Fruit fly (Drosophila melanogaster) whole organism, embryonic: ENCODE measurements around the gene CG15024.

Experiments
- B-H1 ChIP-seq: fragments of 200-800 bp; sonication (Bioruptor generic); IDR thresholded peaks from 3 replicates; pipeline ENCODE4 v1.3.6; 2022; ENCODE audit warnings: missing biosample characterization, missing genetic modification characterization
- CG10274 ChIP-seq: fragments of 200-800 bp; sonication (Bioruptor generic); optimal IDR thresholded peaks from 3 replicates; lab custom pipeline; 2017; ENCODE audit warnings: missing biosample characterization, mild to moderate bottlenecking, missing genetic modification characterization
- CG11695 ChIP-seq: fragments of 200-800 bp; sonication (Bioruptor generic); IDR thresholded peaks from 3 replicates; pipeline ENCODE4 v1.3.6; 2022; ENCODE audit warnings: missing biosample characterization, missing genetic modification characterization
- CG12071 ChIP-seq: fragments of 200-800 bp; sonication (Bioruptor generic); optimal IDR thresholded peaks from 3 replicates; lab custom pipeline; 2018; ENCODE audit warnings: missing biosample characterization, mild to moderate bottlenecking, missing genetic modification characterization
- CG12659 ChIP-seq: fragments of 200-800 bp; sonication (Bioruptor generic); optimal IDR thresholded peaks from 3 replicates; lab custom pipeline; 2017; ENCODE audit warnings: mild to moderate bottlenecking, missing biosample characterization, missing genetic modification reagents, missing genetic modification characterization
- CG12769 ChIP-seq: fragments of 200-800 bp; sonication (Bioruptor generic); optimal IDR thresholded peaks from 2 replicates; lab custom pipeline; 2019; ENCODE audit warnings: missing biosample characterization, mild to moderate bottlenecking, missing genetic modification characterization, moderate library complexity
- CG13123 ChIP-seq: fragments of 200-800 bp; sonication (Bioruptor generic); optimal IDR thresholded peaks from 2 replicates; lab custom pipeline; 2016; ENCODE audit warnings: missing biosample characterization, missing genetic modification characterization
- CG13287 ChIP-seq: fragments of 200-800 bp; sonication (Bioruptor generic); IDR thresholded peaks from 2 replicates; pipeline ENCODE4 v1.3.6; 2022; ENCODE audit warnings: missing biosample characterization, missing genetic modification characterization; ENCODE audit not compliant: partially characterized antibody
- CG16779 ChIP-seq: fragments of 200-800 bp; sonication (Bioruptor generic); IDR thresholded peaks from 2 replicates; pipeline ENCODE4 v1.3.6; 2022; ENCODE audit warnings: missing biosample characterization, missing genetic modification characterization
- CG17802 ChIP-seq: fragments of 200-800 bp; sonication (Bioruptor generic); optimal IDR thresholded peaks from 2 replicates; lab custom pipeline; 2018; ENCODE audit warnings: missing biosample characterization, mild to moderate bottlenecking, missing genetic modification characterization, moderate library complexity
- CG1792 ChIP-seq: fragments of 200-800 bp; sonication (Bioruptor generic); optimal IDR thresholded peaks from 2 replicates; lab custom pipeline; 2016; ENCODE audit warnings: missing biosample characterization, missing genetic modification characterization
- CG18476 ChIP-seq: fragments of 200-800 bp; sonication (Bioruptor generic); optimal IDR thresholded peaks from 2 replicates; lab custom pipeline; 2016; ENCODE audit warnings: missing biosample characterization, mild to moderate bottlenecking, missing genetic modification characterization
- CG2120 ChIP-seq: fragments of 200-800 bp; sonication (Bioruptor generic); optimal IDR thresholded peaks from 3 replicates; lab custom pipeline; 2016; ENCODE audit warnings: missing biosample characterization, missing genetic modification characterization
- CG2129 ChIP-seq: fragments of 200-800 bp; sonication (Bioruptor generic); IDR thresholded peaks from 2 replicates; pipeline ENCODE4 v1.3.6; 2022; ENCODE audit warnings: missing biosample characterization, missing genetic modification characterization; ENCODE audit not compliant: partially characterized antibody
- CG2875 ChIP-seq: fragments of 200-800 bp; sonication (Bioruptor generic); optimal IDR thresholded peaks from 2 replicates; lab custom pipeline; 2017; ENCODE audit warnings: missing biosample characterization, mild to moderate bottlenecking, missing genetic modification characterization, missing genetic modification reagents
- CG3065 ChIP-seq: fragments of 200-800 bp; sonication (Bioruptor generic); optimal IDR thresholded peaks from 2 replicates; lab custom pipeline; 2016; ENCODE audit warnings: missing biosample characterization, missing genetic modification characterization
- CG3407 ChIP-seq: fragments of 200-800 bp; sonication (Bioruptor generic); optimal IDR thresholded peaks from 2 replicates; lab custom pipeline; 2018; ENCODE audit warnings: missing biosample characterization, mild to moderate bottlenecking, missing genetic modification characterization
- CG7357 ChIP-seq: fragments of 200-800 bp; sonication (Bioruptor generic); IDR thresholded peaks from 3 replicates; pipeline ENCODE4 v1.3.6; 2022; ENCODE audit warnings: missing biosample characterization, missing genetic modification characterization
- CG7556 ChIP-seq: fragments of 200-800 bp; sonication (Bioruptor generic); optimal IDR thresholded peaks from 2 replicates; lab custom pipeline; 2017; ENCODE audit warnings: missing biosample characterization, mild to moderate bottlenecking, missing genetic modification characterization
- D19A ChIP-seq: fragments of 200-800 bp; optimal IDR thresholded peaks from 3 replicates; lab custom pipeline; 2019; ENCODE audit warnings: missing biosample characterization, mild to moderate bottlenecking, missing genetic modification characterization, moderate library complexity
- H15 ChIP-seq: fragments of 200-800 bp; sonication (Bioruptor generic); IDR thresholded peaks from 3 replicates; pipeline ENCODE4 v1.3.6; 2022; ENCODE audit warnings: missing biosample characterization, missing genetic modification characterization
- Hand ChIP-seq: fragments of 200-800 bp; sonication (Bioruptor generic); optimal IDR thresholded peaks from 2 replicates; lab custom pipeline; 2017; ENCODE audit warnings: mild to moderate bottlenecking, missing biosample characterization, missing genetic modification reagents, missing genetic modification characterization
- Mad ChIP-seq: fragments of 200-800 bp; sonication (Bioruptor generic); optimal IDR thresholded peaks from 2 replicates; lab custom pipeline; 2016; ENCODE audit warnings: missing biosample characterization, missing genetic modification characterization
- Med ChIP-seq: fragments of 200-800 bp; sonication (Bioruptor generic); peaks from one replicate; lab custom pipeline; 2016; ENCODE audit warnings: missing biosample characterization, missing genetic modification characterization, mild to moderate bottlenecking, inconsistent platforms, moderate library complexity
- Mrtf ChIP-seq: fragments of 200-800 bp; sonication (Bioruptor generic); IDR thresholded peaks from 3 replicates; pipeline ENCODE4 v1.3.6; 2022; ENCODE audit warnings: missing biosample characterization, missing genetic modification characterization
- Pdp1 ChIP-seq, 2 experiments: fragments of 200-800 bp; sonication (Bioruptor generic); optimal IDR thresholded peaks; 3 replicates each; lab custom pipeline; 2016; ENCODE audit warnings: missing biosample characterization in 2 of 2, missing genetic modification characterization in 2 of 2, mild to moderate bottlenecking in 1 of 2, moderate library complexity in 1 of 2
- Ptx1 ChIP-seq: fragments of 200-800 bp; sonication (Bioruptor generic); IDR thresholded peaks from 2 replicates; pipeline ENCODE4 v1.3.6; 2022; ENCODE audit warnings: missing biosample characterization, missing genetic modification characterization
- Side ChIP-seq: fragments of 200-800 bp; sonication (Bioruptor generic); optimal IDR thresholded peaks from 2 replicates; lab custom pipeline; 2016; ENCODE audit warnings: missing biosample characterization, missing genetic modification characterization
- Sox102F ChIP-seq: fragments of 200-800 bp; sonication (Bioruptor generic); optimal IDR thresholded peaks from 2 replicates; lab custom pipeline; 2018; ENCODE audit warnings: missing biosample characterization, mild to moderate bottlenecking, missing genetic modification characterization, moderate library complexity
- Ssrp ChIP-seq: fragments of 200-800 bp; sonication (Bioruptor generic); optimal IDR thresholded peaks from 2 replicates; lab custom pipeline; 2018; ENCODE audit warnings: missing biosample characterization, mild to moderate bottlenecking, missing genetic modification characterization, moderate library complexity
- ato ChIP-seq: fragments of 200-800 bp; sonication (Bioruptor generic); IDR thresholded peaks from 2 replicates; pipeline ENCODE4 v1.3.6; 2022; ENCODE audit warnings: missing biosample characterization, missing genetic modification characterization; ENCODE audit not compliant: partially characterized antibody
- bab2 ChIP-seq: fragments of 200-800 bp; sonication (Bioruptor generic); optimal IDR thresholded peaks from 2 replicates; lab custom pipeline; 2016; ENCODE audit warnings: missing biosample characterization, missing genetic modification characterization
- bbx ChIP-seq: fragments of 200-800 bp; sonication (Bioruptor generic); IDR thresholded peaks from 2 replicates; pipeline ENCODE4 v1.3.6; 2022; ENCODE audit warnings: missing biosample characterization, missing genetic modification characterization; ENCODE audit not compliant: partially characterized antibody
- btn ChIP-seq: fragments of 200-800 bp; sonication (Bioruptor generic); optimal IDR thresholded peaks from 2 replicates; lab custom pipeline; 2016; ENCODE audit warnings: missing biosample characterization, missing genetic modification characterization
- cas ChIP-seq: fragments of 200-800 bp; sonication (Bioruptor generic); IDR thresholded peaks from 2 replicates; pipeline ENCODE4 v1.3.6; 2022; ENCODE audit warnings: missing biosample characterization, missing genetic modification characterization
- chinmo ChIP-seq: fragments of 200-800 bp; sonication (Bioruptor generic); IDR thresholded peaks from 4 replicates; pipeline ENCODE4 v1.3.6; 2022; ENCODE audit warnings: missing biosample characterization, missing genetic modification characterization; ENCODE audit not compliant: partially characterized antibody
- gcm2 ChIP-seq: fragments of 200-800 bp; sonication (Bioruptor generic); optimal IDR thresholded peaks from 2 replicates; lab custom pipeline; 2016; ENCODE audit warnings: missing biosample characterization, missing genetic modification characterization
- jigr1 ChIP-seq: fragments of 200-800 bp; sonication (Bioruptor generic); IDR thresholded peaks from 3 replicates; pipeline ENCODE4 v1.3.6; 2022; ENCODE audit warnings: missing biosample characterization, missing genetic modification characterization
- lmd ChIP-seq: fragments of 200-800 bp; sonication (Bioruptor generic); IDR thresholded peaks from 2 replicates; pipeline ENCODE4 v1.3.6; 2022; ENCODE audit warnings: missing biosample characterization, missing genetic modification characterization
- lola ChIP-seq, 3 experiments: fragments of >200 bp in 2 of 3; fragments of 200-800 bp in 1 of 3; sonication (Bioruptor generic) in 1 of 3; optimal IDR thresholded peaks; 2 replicates each; lab custom pipeline; 2017 to 2019; ENCODE audit warnings: missing biosample characterization in 3 of 3, missing genetic modification characterization in 3 of 3, mild to moderate bottlenecking in 1 of 3, moderate library complexity in 1 of 3
- mirr ChIP-seq: fragments of 200-800 bp; sonication (Bioruptor generic); optimal IDR thresholded peaks from 3 replicates; lab custom pipeline; 2018; ENCODE audit warnings: missing biosample characterization, mild to moderate bottlenecking, missing genetic modification characterization
- peb ChIP-seq: fragments of 200-800 bp; sonication (Bioruptor generic); IDR thresholded peaks from 2 replicates; pipeline ENCODE4 v1.3.6; 2022; ENCODE audit warnings: missing biosample characterization, missing genetic modification characterization
- pho ChIP-seq: fragments of 200-800 bp; sonication (Bioruptor generic); optimal IDR thresholded peaks from 2 replicates; lab custom pipeline; 2016; ENCODE audit warnings: missing biosample characterization, missing genetic modification characterization
- ranshi ChIP-seq: fragments of 200-800 bp; sonication (Bioruptor generic); IDR thresholded peaks from 2 replicates; pipeline ENCODE4 v1.3.6; 2022; ENCODE audit warnings: missing biosample characterization, missing genetic modification characterization
- rib ChIP-seq: fragments of 200-800 bp; sonication (Bioruptor generic); IDR thresholded peaks from 2 replicates; pipeline ENCODE4 v1.3.6; 2022; ENCODE audit warnings: missing biosample characterization, missing genetic modification characterization
- sens ChIP-seq: fragments of 200-800 bp; sonication (Bioruptor generic); peaks from one replicate; lab custom pipeline; 2016; ENCODE audit warnings: missing biosample characterization, missing genetic modification characterization
- seq ChIP-seq: fragments of 200-800 bp; sonication (Bioruptor generic); IDR thresholded peaks from 2 replicates; pipeline ENCODE4 v1.3.6; 2022; ENCODE audit warnings: missing biosample characterization, missing genetic modification characterization
- slbo ChIP-seq: fragments of 200-800 bp; sonication (Bioruptor generic); IDR thresholded peaks from 2 replicates; pipeline ENCODE4 v1.3.6; 2022; ENCODE audit warnings: missing biosample characterization, missing genetic modification characterization
- so ChIP-seq: fragments of 200-800 bp; sonication (Bioruptor generic); IDR thresholded peaks from 3 replicates; pipeline ENCODE4 v1.3.6; 2022; ENCODE audit warnings: missing biosample characterization, missing genetic modification characterization
- ssp ChIP-seq: fragments of 200-800 bp; sonication (Bioruptor generic); IDR thresholded peaks from 2 replicates; pipeline ENCODE4 v1.3.6; 2022; ENCODE audit warnings: missing biosample characterization, missing genetic modification characterization
- z ChIP-seq: fragments of 200-800 bp; sonication (Bioruptor generic); IDR thresholded peaks from 3 replicates; pipeline ENCODE4 v1.3.6; 2022; ENCODE audit warnings: missing biosample characterization, missing genetic modification characterization

Gene CG15024

DNA sequence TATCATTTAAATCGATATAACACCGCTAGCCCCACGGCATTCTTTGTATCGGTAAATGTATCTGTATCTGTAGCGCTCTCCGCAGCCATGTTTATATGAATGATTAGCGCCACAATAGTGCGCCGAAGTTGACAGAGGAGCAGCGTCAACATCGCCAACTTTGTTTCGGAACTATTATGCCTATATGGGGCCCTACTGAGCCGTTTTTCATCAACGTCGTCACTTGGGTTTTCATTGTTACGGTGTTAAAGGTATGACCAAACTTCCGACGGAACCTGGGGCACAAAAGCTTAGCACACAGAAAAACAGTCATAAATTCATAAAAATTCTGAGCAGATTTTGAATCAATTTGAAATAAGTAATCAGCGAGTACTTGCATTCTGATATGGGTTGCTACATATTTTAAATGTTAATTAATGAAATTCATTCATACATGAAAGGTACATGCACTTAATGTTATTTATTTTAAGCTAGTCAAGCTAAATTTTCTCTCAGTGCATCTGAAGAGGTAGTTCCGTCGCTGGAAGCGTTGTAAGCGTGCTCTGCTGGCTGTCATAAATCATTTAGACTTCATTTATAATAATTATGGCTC is 2.1 kb downstream of the CG15024 start, which contains the start of gene CG15023 (continued):
- TF ChIP-seq lola (GFP tag; optimal IDR thresholded peaks at IDR 0.05; lab: Kevin White, UChicago), result no peak
- peak; percentile 53; the same call in 1 of the 3 replicates for TF ChIP-seq CG11695
- TF ChIP-seq z (GFP tag; lab: Robert Waterston, UW), result no peak
- peak; percentile 16 for TF ChIP-seq CG12769
- TF ChIP-seq ato, result no peak
- TF ChIP-seq CG13123 (GFP tag; lab: Kevin White, UChicago), result no peak
- no peak for TF ChIP-seq CG1792
- no peak for TF ChIP-seq CG12071
- no peak for TF ChIP-seq CG3407 (GFP tag; lab: Kevin White, UChicago)
- TF ChIP-seq CG18476, result no peak
- TF ChIP-seq CG12659, result no peak
- no peak for TF ChIP-seq cas (GFP tag; lab: Robert Waterston, UW)
- TF ChIP-seq Side (GFP tag; lab: Kevin White, UChicago), result no peak
- no peak for TF ChIP-seq CG3065 (GFP tag; lab: Kevin White, UChicago)
- TF ChIP-seq chinmo (GFP tag; lab: Robert Waterston, UW), result 0 out of 4 replicates have a peak, but pooled peaks have one; percentile 39
- no peak for TF ChIP-seq btn (GFP tag; lab: Kevin White, UChicago)
- TF ChIP-seq Ssrp (tag; lab: Kevin White, UChicago), result no peak
- TF ChIP-seq Pdp1 (GFP tag; optimal IDR thresholded peaks at IDR 0.05; lab: Kevin White, UChicago), result peak; percentile 4 to 37
- TF ChIP-seq ssp (GFP tag; lab: Robert Waterston, UW), result peak; percentile 24; the same call in 1 of the 2 replicates
- no peak for TF ChIP-seq seq
- TF ChIP-seq CG2875 (GFP tag; lab: Kevin White, UChicago), result no peak
- no peak for TF ChIP-seq jigr1 (GFP tag; lab: Robert Waterston, UW)
- TF ChIP-seq Med (GFP tag; lab: Kevin White, UChicago), result peak; percentile 69
- no peak for TF ChIP-seq pho (GFP tag; lab: Kevin White, UChicago)
- TF ChIP-seq CG2120 (GFP tag; lab: Kevin White, UChicago), result peak; percentile 35
- TF ChIP-seq mirr, result no peak
- no peak for TF ChIP-seq Mad (GFP tag; lab: Kevin White, UChicago)
- TF ChIP-seq so (GFP tag; lab: Robert Waterston, UW), result no peak; the same call in 2 of the 3 replicates
- TF ChIP-seq Mrtf (GFP tag; lab: Robert Waterston, UW), result no peak
- no peak for TF ChIP-seq peb (GFP tag; lab: Robert Waterston, UW)
- TF ChIP-seq CG7357, result no peak
- TF ChIP-seq H15 (GFP tag; lab: Robert Waterston, UW), result no peak
- TF ChIP-seq ranshi (GFP tag; lab: Robert Waterston, UW), result peak; percentile 23; the same call in 1 of the 2 replicates
- TF ChIP-seq CG7556 (GFP tag; lab: Kevin White, UChicago), result no peak
- TF ChIP-seq bab2 (GFP tag; lab: Kevin White, UChicago), result no peak
- TF ChIP-seq CG13287, result no peak
- TF ChIP-seq slbo, result no peak; the same call in 1 of the 2 replicates
- TF ChIP-seq CG16779 (GFP tag; lab: Robert Waterston, UW), result no peak
- peak; percentile 46 for TF ChIP-seq Ptx1 (GFP tag; lab: Robert Waterston, UW)
- TF ChIP-seq B-H1 (GFP tag; lab: Robert Waterston, UW), result no peak
- no peak for TF ChIP-seq rib (GFP tag; lab: Robert Waterston, UW)
- TF ChIP-seq D19A (tag; lab: Kevin White, UChicago), result no peak
- peak; percentile 45 for TF ChIP-seq sens
- no peak for TF ChIP-seq bbx (GFP tag; lab: Robert Waterston, UW)
- peak; percentile 19 for TF ChIP-seq Sox102F (GFP tag; lab: Kevin White, UChicago)
- peak; percentile 42; the same call in 1 of the 2 replicates for TF ChIP-seq lmd (GFP tag; lab: Robert Waterston, UW)
- no peak for TF ChIP-seq Hand (GFP tag; lab: Kevin White, UChicago)
- no peak for TF ChIP-seq CG10274 (GFP tag; lab: Kevin White, UChicago)
- no peak for TF ChIP-seq gcm2 (GFP tag; lab: Kevin White, UChicago)
- no peak for TF ChIP-seq CG2129
- TF ChIP-seq CG17802 (tag; lab: Kevin White, UChicago), result no peak
